Worm (Caenorhabditis elegans) whole organism, young adult: ENCODE results near the gene ugt-7.

ENCODE experiments used
- B0261.1 ChIP-seq: sonication (generic microtip); optimal IDR thresholded peaks from 2 replicates; lab custom pipeline; 2016; ENCODE audit warnings: mild to moderate bottlenecking, missing genetic modification characterization, moderate library complexity, missing compliant biosample characterization
- C17E4.6 ChIP-seq: fragments of 200-800 bp; sonication (Bioruptor generic); IDR thresholded peaks from 2 replicates; pipeline ENCODE4 v1.3.6; 2022; ENCODE audit warnings: missing genetic modification reagents, missing genetic modification characterization, missing compliant biosample characterization
- F39B2.1 ChIP-seq: fragments of 200-800 bp; sonication (Bioruptor generic); IDR thresholded peaks from 2 replicates; pipeline ENCODE4 v1.3.6; 2022; ENCODE audit warnings: missing genetic modification reagents, missing genetic modification characterization, missing compliant biosample characterization
- F49E8.2 ChIP-seq: sonication (generic microtip); optimal IDR thresholded peaks from 3 replicates; lab custom pipeline; 2017; ENCODE audit warnings: missing genetic modification characterization, mild to moderate bottlenecking, missing compliant biosample characterization, antibody characterized with exemption, moderate library complexity; ENCODE audit not compliant: insufficient read depth
- F57C9.4 ChIP-seq: sonication (generic microtip); optimal IDR thresholded peaks from 2 replicates; lab custom pipeline; 2017; ENCODE audit warnings: mild to moderate bottlenecking, missing genetic modification characterization, missing compliant biosample characterization
- K11D2.4 ChIP-seq: fragments of 200-800 bp; sonication (Bioruptor generic); IDR thresholded peaks from 2 replicates; pipeline ENCODE4 v1.3.6; 2022; ENCODE audit warnings: missing genetic modification reagents, missing genetic modification characterization, missing compliant biosample characterization
- T07F8.4 ChIP-seq: sonication (generic microtip); optimal IDR thresholded peaks from 2 replicates; lab custom pipeline; 2016; ENCODE audit warnings: mild to moderate bottlenecking, missing genetic modification characterization, moderate library complexity, missing compliant biosample characterization
- T26A5.8 ChIP-seq: sonication (generic microtip); optimal IDR thresholded peaks from 2 replicates; lab custom pipeline; 2016; ENCODE audit warnings: missing genetic modification characterization, missing compliant biosample characterization
- Y67H2A.10 ChIP-seq: fragments of 200-800 bp; sonication (Bioruptor generic); conservative IDR thresholded peaks from 2 replicates; pipeline ENCODE4 v1.3.6; 2022; ENCODE audit warnings: missing genetic modification reagents, missing genetic modification characterization, missing compliant biosample characterization
- aptf-2 ChIP-seq: fragments of 200-800 bp; sonication (Bioruptor generic); conservative IDR thresholded peaks from 2 replicates; pipeline ENCODE4 v1.3.6; 2022; ENCODE audit warnings: missing genetic modification reagents, missing genetic modification characterization, missing compliant biosample characterization
- aptf-3 ChIP-seq: fragments of 200-800 bp; sonication (Bioruptor generic); IDR thresholded peaks from 2 replicates; pipeline ENCODE4 v1.3.6; 2022; ENCODE audit warnings: missing genetic modification characterization, missing compliant biosample characterization
- atf-7 ChIP-seq: sonication (generic microtip); optimal IDR thresholded peaks from 2 replicates; lab custom pipeline; 2017; ENCODE audit warnings: mild to moderate bottlenecking, missing genetic modification characterization, missing compliant biosample characterization
- attf-3 ChIP-seq: fragments of 200-800 bp; sonication (Bioruptor generic); conservative IDR thresholded peaks from 2 replicates; pipeline ENCODE4 v1.3.6; 2022; ENCODE audit warnings: missing genetic modification reagents, missing genetic modification characterization, missing compliant biosample characterization
- cebp-1 ChIP-seq, 2 experiments: fragments of 200-800 bp in 1 of 2; sonication (Bioruptor generic) in 1 of 2; sonication (generic microtip) in 1 of 2; IDR thresholded peaks in 1 of 2; optimal IDR thresholded peaks in 1 of 2; 2 replicates each; pipeline versions ENCODE4 v1.3.6 to Lab custom; 2017 to 2022; ENCODE audit warnings: missing compliant biosample characterization in 2 of 2, missing genetic modification characterization in 2 of 2, mild to moderate bottlenecking in 1 of 2, missing genetic modification reagents in 1 of 2, moderate library complexity in 1 of 2
- ceh-100 ChIP-seq: fragments of 200-800 bp; sonication (Bioruptor generic); IDR thresholded peaks from 2 replicates; pipeline ENCODE4 v1.3.6; 2022; ENCODE audit warnings: missing genetic modification reagents, missing genetic modification characterization, missing compliant biosample characterization
- ceh-40 ChIP-seq: fragments of 200-800 bp; sonication (Bioruptor generic); IDR thresholded peaks from 2 replicates; pipeline ENCODE4 v1.3.6; 2022; ENCODE audit warnings: missing genetic modification characterization, missing compliant biosample characterization
- ceh-79 ChIP-seq: sonication (generic microtip); optimal IDR thresholded peaks from 2 replicates; lab custom pipeline; 2017; ENCODE audit warnings: mild to moderate bottlenecking, missing genetic modification characterization, missing compliant biosample characterization
- chd-7 ChIP-seq: sonication (generic microtip); optimal IDR thresholded peaks from 2 replicates; lab custom pipeline; 2016; ENCODE audit warnings: mild to moderate bottlenecking, missing genetic modification characterization, moderate library complexity, missing compliant biosample characterization
- dox-1 ChIP-seq: fragments of 200-800 bp; sonication (Bioruptor generic); IDR thresholded peaks from 2 replicates; pipeline ENCODE4 v1.3.6; 2022; ENCODE audit warnings: missing genetic modification reagents, missing genetic modification characterization, missing compliant biosample characterization
- dpff-1 ChIP-seq: sonication (generic microtip); optimal IDR thresholded peaks from 2 replicates; lab custom pipeline; 2017; ENCODE audit warnings: mild to moderate bottlenecking, missing genetic modification characterization, missing compliant biosample characterization
- efl-1 ChIP-seq: fragments of 150-350 bp; optimal IDR thresholded peaks from 2 replicates; lab custom pipeline; 2014; ENCODE audit warnings: missing biosample characterization, missing genetic modification reagents, missing genetic modification characterization
- egl-44 ChIP-seq: fragments of 200-800 bp; sonication (Bioruptor generic); IDR thresholded peaks from 2 replicates; pipeline ENCODE4 v1.3.6; 2022; ENCODE audit warnings: missing genetic modification reagents, missing genetic modification characterization, missing compliant biosample characterization
- ekl-4 ChIP-seq: fragments of 200-800 bp; sonication (Bioruptor generic); IDR thresholded peaks from 2 replicates; pipeline ENCODE4 v1.3.6; 2022; ENCODE audit warnings: missing genetic modification reagents, missing genetic modification characterization, missing compliant biosample characterization
- fkh-3 ChIP-seq: sonication (generic microtip); optimal IDR thresholded peaks from 2 replicates; lab custom pipeline; 2016; ENCODE audit warnings: mild to moderate bottlenecking, missing genetic modification characterization, missing compliant biosample characterization
- gei-17 ChIP-seq: fragments of 200-800 bp; sonication (Bioruptor generic); optimal IDR thresholded peaks from 2 replicates; lab custom pipeline; 2018; ENCODE audit warnings: mild to moderate bottlenecking, missing genetic modification characterization, missing compliant biosample characterization
- him-1 ChIP-seq: sonication (generic microtip); optimal IDR thresholded peaks from 2 replicates; lab custom pipeline; 2016; ENCODE audit warnings: missing genotype, missing genetic modification reagents, missing genetic modification characterization, missing compliant biosample characterization
- hmg-1.2 ChIP-seq: fragments of 200-800 bp; sonication (Bioruptor generic); IDR thresholded peaks from 2 replicates; pipeline ENCODE4 v1.3.6; 2022; ENCODE audit warnings: missing genetic modification reagents, missing genetic modification characterization, missing compliant biosample characterization
- lag-1 ChIP-seq: fragments of 200-800 bp; sonication (Bioruptor generic); IDR thresholded peaks from 2 replicates; pipeline ENCODE4 v1.3.6; 2022; ENCODE audit warnings: missing genetic modification reagents, missing genetic modification characterization, missing compliant biosample characterization
- let-607 ChIP-seq, 2 experiments: fragments of 200-800 bp in 1 of 2; sonication (Bioruptor generic) in 1 of 2; sonication (generic microtip) in 1 of 2; optimal IDR thresholded peaks; 2 replicates each; lab custom pipeline; 2016 to 2018; ENCODE audit warnings: mild to moderate bottlenecking in 2 of 2, missing compliant biosample characterization in 2 of 2, missing genetic modification characterization in 2 of 2, moderate library complexity in 2 of 2, missing genotype in 1 of 2
- lin-26 ChIP-seq: fragments of 200-800 bp; sonication (Bioruptor generic); IDR thresholded peaks from 2 replicates; pipeline ENCODE4 v1.3.6; 2022; ENCODE audit warnings: missing genetic modification reagents, missing genetic modification characterization, missing compliant biosample characterization
- lin-35 ChIP-seq, 3 experiments: fragments of 150-350 bp in 2 of 3; sonication (generic microtip) in 1 of 3; optimal IDR thresholded peaks; 2 replicates each; lab custom pipeline; 2014 to 2018; ENCODE audit warnings: missing biosample characterization in 3 of 3, missing genetic modification characterization in 3 of 3, missing genetic modification reagents in 3 of 3
- lin-54 ChIP-seq: fragments of 200-800 bp; sonication (Bioruptor generic); optimal IDR thresholded peaks from 2 replicates; lab custom pipeline; 2018; ENCODE audit warnings: mild to moderate bottlenecking, missing genetic modification characterization, missing compliant biosample characterization
- lsy-27 ChIP-seq: sonication (generic microtip); optimal IDR thresholded peaks from 2 replicates; lab custom pipeline; 2017; ENCODE audit warnings: missing genetic modification characterization, mild to moderate bottlenecking, missing compliant biosample characterization, antibody characterized with exemption, missing genotype, borderline replicate concordance; ENCODE audit not compliant: insufficient read depth
- mel-28 ChIP-seq: sonication (generic microtip); optimal IDR thresholded peaks from 2 replicates; lab custom pipeline; 2016; ENCODE audit warnings: borderline replicate concordance, mild to moderate bottlenecking, missing genetic modification characterization, missing compliant biosample characterization
- mxl-1 ChIP-seq: sonication (generic microtip); optimal IDR thresholded peaks from 2 replicates; lab custom pipeline; 2016; ENCODE audit warnings: missing genetic modification characterization, missing compliant biosample characterization
- nfyb-1 ChIP-seq: fragments of 200-800 bp; sonication (Bioruptor generic); IDR thresholded peaks from 2 replicates; pipeline ENCODE4 v1.3.6; 2022; ENCODE audit warnings: missing genetic modification reagents, missing genetic modification characterization, missing compliant biosample characterization
- nhr-120 ChIP-seq: fragments of 200-800 bp; sonication (Bioruptor generic); IDR thresholded peaks from 2 replicates; pipeline ENCODE4 v1.3.6; 2022; ENCODE audit warnings: missing genetic modification characterization, missing compliant biosample characterization
- nhr-179 ChIP-seq: sonication (generic microtip); optimal IDR thresholded peaks from 2 replicates; lab custom pipeline; 2016; ENCODE audit warnings: mild to moderate bottlenecking, missing genetic modification characterization, missing compliant biosample characterization
- nhr-90 ChIP-seq: sonication (generic microtip); optimal IDR thresholded peaks from 2 replicates; lab custom pipeline; 2016; ENCODE audit warnings: missing genotype, mild to moderate bottlenecking, missing genetic modification characterization, missing compliant biosample characterization
- pha-4 ChIP-seq: fragments of 150-350 bp; sonication (generic microtip); optimal IDR thresholded peaks from 2 replicates; lab custom pipeline; 2014; ENCODE audit warnings: missing biosample characterization, missing genetic modification reagents, missing genetic modification characterization
- rec-8 ChIP-seq, 2 experiments: sonication (generic microtip); optimal IDR thresholded peaks; 2 replicates each; lab custom pipeline; 2016; ENCODE audit warnings: mild to moderate bottlenecking in 2 of 2, missing genetic modification characterization in 2 of 2, missing genetic modification reagents in 2 of 2, missing genotype in 2 of 2, missing biosample characterization in 1 of 2, missing compliant biosample characterization in 1 of 2, moderate library complexity in 1 of 2
- repo-1 ChIP-seq: sonication (generic microtip); optimal IDR thresholded peaks from 2 replicates; lab custom pipeline; 2017; ENCODE audit warnings: mild to moderate bottlenecking, missing genetic modification characterization, missing compliant biosample characterization
- sdz-38 ChIP-seq: sonication (generic microtip); optimal IDR thresholded peaks from 2 replicates; lab custom pipeline; 2016; ENCODE audit warnings: missing genotype, missing genetic modification characterization, missing compliant biosample characterization
- sea-2 ChIP-seq: fragments of 200-800 bp; sonication (Bioruptor generic); IDR thresholded peaks from 2 replicates; pipeline ENCODE4 v1.3.6; 2022; ENCODE audit warnings: missing genetic modification characterization, missing compliant biosample characterization
- unc-130 ChIP-seq: sonication (generic microtip); optimal IDR thresholded peaks from 2 replicates; lab custom pipeline; 2016; ENCODE audit warnings: missing genetic modification reagents, missing genetic modification characterization, missing compliant biosample characterization
- xnd-1 ChIP-seq: sonication (generic microtip); optimal IDR thresholded peaks from 2 replicates; lab custom pipeline; 2016; ENCODE audit warnings: missing genotype, missing genetic modification reagents, missing genetic modification characterization, missing compliant biosample characterization
- ztf-3 ChIP-seq: fragments of 200-800 bp; sonication (Bioruptor generic); optimal IDR thresholded peaks from 2 replicates; lab custom pipeline; 2018; ENCODE audit warnings: mild to moderate bottlenecking, missing genetic modification characterization, missing compliant biosample characterization

The ugt-7 gene

DNA sequence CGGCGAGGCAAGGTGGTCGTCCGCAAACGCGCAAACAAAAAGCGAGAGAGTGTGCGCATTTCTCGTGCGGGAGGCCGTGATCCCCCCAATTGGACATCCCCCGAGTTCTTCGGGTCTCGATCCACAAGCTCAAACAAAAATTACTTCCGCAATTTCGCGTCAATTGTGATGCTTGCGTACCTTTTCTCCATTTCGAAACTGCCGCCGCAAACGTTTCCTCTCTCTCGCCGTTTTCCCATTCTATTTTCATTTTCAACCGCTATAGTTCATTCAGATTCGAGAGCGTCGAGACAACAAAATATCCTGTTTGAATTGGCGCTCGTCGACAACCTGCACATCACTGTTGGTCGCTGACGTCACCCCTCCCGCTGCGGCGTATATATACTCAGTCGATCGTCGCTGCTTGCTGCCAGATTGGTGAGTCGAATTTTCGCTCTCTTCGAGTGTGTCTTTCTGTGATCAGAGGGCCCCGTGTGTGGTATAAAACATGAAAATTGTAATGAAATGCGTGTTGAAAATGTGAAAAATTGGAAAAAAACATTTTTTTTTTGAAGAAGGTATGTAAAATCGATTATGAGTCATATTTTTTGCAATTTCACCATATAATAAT, 49.1 kb upstream of the ugt-7 start, which contains the start of the genes pqn-51 and K11D12.14 (continued):
- no peak for TF ChIP-seq T26A5.8 (tag; lab: Kevin White, UChicago)
- no peak for TF ChIP-seq unc-130 (GFP tag; lab: Kevin White, UChicago)
- no peak for TF ChIP-seq fkh-3 (tag; lab: Kevin White, UChicago)
- no peak for TF ChIP-seq chd-7 (tag; lab: Kevin White, UChicago)
- TF ChIP-seq pha-4 (tag; lab: Kevin White, UChicago) = peak; percentile 51
- TF ChIP-seq cebp-1 (GFP tag; IDR thresholded peaks at IDR 0.05; lab: Robert Waterston, UW) = peak; percentile 90
- TF ChIP-seq cebp-1 (tag; optimal IDR thresholded peaks at IDR 0.05; lab: Kevin White, UChicago) = peak; percentile 97
- TF ChIP-seq efl-1 (GFP tag; lab: Kevin White, UChicago) = peak; percentile 44
- TF ChIP-seq him-1 (tag; lab: Kevin White, UChicago) = no peak
- no peak for TF ChIP-seq B0261.1
- no peak for TF ChIP-seq T07F8.4 (tag; lab: Kevin White, UChicago)
- TF ChIP-seq dpff-1 (tag; lab: Kevin White, UChicago) = no peak
- no peak for TF ChIP-seq sdz-38 (tag; lab: Kevin White, UChicago)
- no peak for TF ChIP-seq rec-8 (tag; optimal IDR thresholded peaks at IDR 0.05; lab: Kevin White, UChicago)
- TF ChIP-seq F49E8.2 (tag; lab: Kevin White, UChicago) = no peak
- peak; percentile 71 for TF ChIP-seq attf-3 (GFP tag; lab: Robert Waterston, UW)
- no peak for TF ChIP-seq repo-1 (tag; lab: Kevin White, UChicago)
- 0 out of 2 replicates have a peak, but pooled peaks have one; percentile 32 for TF ChIP-seq C17E4.6 (GFP tag; lab: Robert Waterston, UW)
- TF ChIP-seq hmg-1.2 (GFP tag; lab: Robert Waterston, UW) = peak; percentile 81
- TF ChIP-seq gei-17 (GFP tag; lab: Kevin White, UChicago) = peak; percentile 72
- no peak for TF ChIP-seq lag-1
- peak; percentile 15 for TF ChIP-seq ztf-3
- TF ChIP-seq atf-7 (tag; lab: Kevin White, UChicago) = peak; percentile 99
- peak; percentile 94 for TF ChIP-seq K11D2.4
- TF ChIP-seq ekl-4 (GFP tag; lab: Robert Waterston, UW) = peak; percentile 96
- 0 out of 2 replicates have a peak, but pooled peaks have one; percentile 33 for TF ChIP-seq sea-2 (GFP tag; lab: Robert Waterston, UW)
- TF ChIP-seq lin-35 (GFP tag; optimal IDR thresholded peaks at IDR 0.05; lab: Kevin White, UChicago) = peak in 2 of 3 experiments; percentile 34 to 90
- TF ChIP-seq F57C9.4 (tag; lab: Kevin White, UChicago) = no peak
- TF ChIP-seq nhr-120 = no peak
- TF ChIP-seq nfyb-1 (GFP tag; lab: Robert Waterston, UW) = peak; percentile 98
- peak; percentile 77 to 91 for TF ChIP-seq let-607 (tag; optimal IDR thresholded peaks at IDR 0.05; lab: Kevin White, UChicago)
- TF ChIP-seq mel-28 (tag; lab: Kevin White, UChicago) = no peak
- TF ChIP-seq nhr-90 (tag; lab: Kevin White, UChicago) = peak; percentile 8
- TF ChIP-seq lsy-27 (tag; lab: Kevin White, UChicago) = no peak
- TF ChIP-seq ceh-79 (tag; lab: Kevin White, UChicago) = no peak
- TF ChIP-seq lin-54 (GFP tag; lab: Kevin White, UChicago) = peak; percentile 91
- TF ChIP-seq nhr-179 (tag; lab: Kevin White, UChicago) = no peak
- no peak for TF ChIP-seq aptf-3 (GFP tag; lab: Robert Waterston, UW)
- no peak for TF ChIP-seq mxl-1 (tag; lab: Kevin White, UChicago)
- peak; percentile 97 for TF ChIP-seq dox-1 (GFP tag; lab: Robert Waterston, UW)
- TF ChIP-seq F39B2.1 (GFP tag; lab: Robert Waterston, UW) = no peak
- TF ChIP-seq lin-26 (GFP tag; lab: Robert Waterston, UW) = peak; percentile 81
- peak; percentile 45 for TF ChIP-seq xnd-1 (tag; lab: Kevin White, UChicago)
- peak; percentile 92 for TF ChIP-seq ceh-100
- no peak for TF ChIP-seq ceh-40 (GFP tag; lab: Robert Waterston, UW)
- no peak for TF ChIP-seq aptf-2
- TF ChIP-seq Y67H2A.10 (GFP tag; lab: Robert Waterston, UW) = 0 out of 2 replicates have a peak, but pooled peaks have one; percentile 7
- peak; percentile 76; the same call in 1 of the 2 replicates for TF ChIP-seq egl-44 (GFP tag; lab: Robert Waterston, UW)
